Fruit fly (Drosophila melanogaster) whole organism: ENCODE measurements around the gene Cp7Fa.

Experiments
- CG8478 ChIP-seq: fragments of >200 bp; optimal IDR thresholded peaks from 2 replicates; lab custom pipeline; 2018; ENCODE audit warnings: inconsistent platforms
- Dll ChIP-seq: fragments of >200 bp; optimal IDR thresholded peaks from 2 replicates; lab custom pipeline; 2017
- EcR ChIP-seq, 2 experiments: fragments of >200 bp; optimal IDR thresholded peaks; 2 replicates each; lab custom pipeline; 2017; ENCODE audit warnings: missing biosample characterization in 2 of 2, missing genetic modification characterization in 2 of 2, missing genetic modification reagents in 2 of 2
- pan ChIP-seq: fragments of >200 bp; optimal IDR thresholded peaks from 2 replicates; lab custom pipeline; 2017
- psq ChIP-seq: fragments of >200 bp; optimal IDR thresholded peaks from 2 replicates; lab custom pipeline; 2017
- usp ChIP-seq: fragments of >200 bp; optimal IDR thresholded peaks from 2 replicates; lab custom pipeline; 2017; ENCODE audit warnings: missing biosample characterization, missing genetic modification characterization, mixed read lengths

Cp7Fa gene

DNA sequence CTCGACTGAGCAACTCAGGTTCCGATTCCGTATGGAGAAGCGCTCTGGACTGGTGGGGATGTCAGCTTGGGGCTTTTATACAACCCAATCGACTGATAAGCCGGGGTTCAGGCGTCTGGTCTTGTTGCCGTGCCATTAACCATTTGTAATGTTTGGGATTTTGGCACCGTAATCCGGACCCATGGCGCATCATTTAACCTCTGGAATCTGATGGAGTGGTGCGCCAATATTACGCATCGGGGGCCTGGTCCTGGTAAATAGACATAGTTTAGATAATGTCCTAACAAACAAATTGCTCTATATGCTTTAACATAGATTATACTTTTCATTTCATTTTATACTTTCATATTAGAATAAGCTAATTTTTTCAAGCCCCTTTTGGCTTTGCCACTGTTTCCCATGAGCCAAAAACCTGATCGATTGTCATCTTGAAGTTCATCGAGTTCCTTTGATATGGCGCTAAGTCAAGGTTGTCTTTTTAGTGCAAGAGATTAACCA is 1.7 kb upstream of the Cp7Fa start, which contains the start of gene CG12116:
TSS of gene CG12116 (minus strand) at position 51 of the 498 bp plus-strand sequence.
- TF ChIP-seq Dll (no peak), pan (no peak), CG8478 (lab: Kevin White, UChicago) (no peak), EcR (GFP tag; optimal IDR thresholded peaks at IDR 0.05; lab: Kevin White, UChicago) (no peak), usp (GFP tag; lab: Kevin White, UChicago) (no peak), psq (no peak)

DNA sequence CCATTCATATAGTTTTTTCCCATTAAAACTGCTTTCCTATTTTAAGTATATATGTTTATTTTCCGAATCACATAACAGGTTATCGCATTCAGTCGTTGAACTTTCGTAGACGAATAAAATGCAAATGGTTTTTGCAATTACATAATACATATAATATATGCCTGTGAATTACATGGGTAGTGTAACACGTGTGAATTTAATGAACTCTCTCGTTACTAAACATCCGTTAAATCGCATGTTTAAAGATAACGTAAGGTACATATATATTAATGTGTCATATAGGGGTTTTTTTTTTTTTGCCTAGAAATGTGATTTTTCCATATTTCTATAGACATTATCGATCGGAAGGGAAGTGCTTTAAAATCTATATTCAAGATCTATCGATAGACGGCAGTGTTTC is 1.1 kb upstream of the Cp7Fa start:
- TF ChIP-seq EcR (GFP tag; optimal IDR thresholded peaks at IDR 0.05; lab: Kevin White, UChicago) = no peak
- TF ChIP-seq Dll = no peak
- no peak for TF ChIP-seq usp (GFP tag; lab: Kevin White, UChicago)
- no peak for TF ChIP-seq psq
- no peak for TF ChIP-seq CG8478 (lab: Kevin White, UChicago)
- no peak for TF ChIP-seq pan

DNA sequence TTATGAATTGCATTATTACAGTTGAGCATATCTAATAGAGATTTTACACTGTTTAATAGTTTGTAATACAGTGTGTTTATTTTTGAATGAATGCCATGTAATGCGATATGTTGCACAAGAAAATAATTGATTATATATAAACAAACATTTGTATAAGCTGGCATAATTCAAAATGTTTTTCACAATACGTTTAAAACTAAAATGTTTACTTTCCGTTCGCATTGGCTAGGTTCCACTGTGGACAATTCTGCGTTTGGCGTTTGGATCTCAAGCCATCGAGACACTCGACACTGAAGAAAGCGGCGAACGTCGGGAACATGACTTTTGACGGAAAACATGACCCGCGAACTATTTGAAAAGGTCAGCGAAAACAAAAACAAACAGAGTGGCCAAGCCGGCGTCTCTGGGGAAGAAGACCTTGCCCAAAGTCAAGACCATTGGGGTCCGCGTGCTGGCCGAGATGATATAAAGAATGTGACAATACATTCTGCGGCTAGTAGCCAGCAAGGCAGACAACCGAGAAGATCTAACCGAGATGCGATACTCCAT is 2.7 kb downstream of the Cp7Fa start, which contains the start of gene Cp7Fb:
TSS of gene Cp7Fb (plus strand) at position 499 of the 549 bp plus-strand sequence.
- TF ChIP-seq pan (no peak), psq (no peak), EcR (GFP tag; optimal IDR thresholded peaks at IDR 0.05; lab: Kevin White, UChicago) (no peak), Dll (no peak), usp (GFP tag; lab: Kevin White, UChicago) (no peak)

DNA sequence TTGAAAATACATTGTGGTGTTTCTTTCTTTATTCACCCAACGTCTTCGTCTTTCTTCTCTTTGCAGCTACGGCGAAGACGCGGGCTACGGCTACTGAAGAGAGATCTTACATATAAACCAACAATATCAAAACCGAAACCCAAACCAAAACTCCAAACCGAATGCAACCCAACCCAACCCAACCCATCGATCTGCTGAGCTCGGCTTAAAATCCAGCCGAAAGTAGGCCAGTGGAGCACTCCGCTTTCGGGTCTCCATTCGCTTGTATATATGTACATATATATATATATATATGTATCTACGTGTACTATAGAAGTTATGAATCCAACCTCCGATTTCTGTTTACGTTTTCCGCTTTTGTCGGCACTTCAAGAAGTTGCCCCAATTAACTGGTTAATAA is 5.0 kb downstream of the Cp7Fa start:
- no peak for TF ChIP-seq psq
- TF ChIP-seq Dll = no peak
- no peak for TF ChIP-seq usp (GFP tag; lab: Kevin White, UChicago)
- no peak for TF ChIP-seq CG8478 (lab: Kevin White, UChicago)
- TF ChIP-seq pan = no peak
- no peak for TF ChIP-seq EcR (GFP tag; optimal IDR thresholded peaks at IDR 0.05; lab: Kevin White, UChicago)

DNA sequence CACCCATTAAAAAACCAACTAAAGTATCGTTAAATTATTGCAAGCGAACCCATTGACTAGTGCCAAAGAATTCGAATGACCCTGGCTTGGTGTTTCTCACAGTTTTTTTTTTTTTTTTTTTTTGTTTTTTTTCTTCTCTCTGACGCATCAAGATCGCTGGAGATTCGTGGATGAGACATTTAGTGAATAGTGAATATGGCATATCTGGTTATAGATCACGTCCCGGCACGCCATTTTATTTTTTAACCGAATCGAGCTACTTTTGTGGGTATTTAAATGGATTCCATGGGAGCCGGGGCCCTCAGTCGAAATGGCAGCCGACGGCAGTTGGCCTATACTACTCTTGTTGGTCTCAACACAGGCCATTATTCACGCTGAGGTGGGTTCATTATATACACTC is 6.1 kb downstream of the Cp7Fa start, which contains the start of gene Cp7Fc:
TSS of gene Cp7Fc (plus strand) at position 301 of the 400 bp plus-strand sequence.
- TF ChIP-seq Dll (no peak), usp (GFP tag; lab: Kevin White, UChicago) (no peak), pan (no peak), EcR (GFP tag; optimal IDR thresholded peaks at IDR 0.05; lab: Kevin White, UChicago) (no peak), CG8478 (lab: Kevin White, UChicago) (no peak), psq (no peak)

DNA sequence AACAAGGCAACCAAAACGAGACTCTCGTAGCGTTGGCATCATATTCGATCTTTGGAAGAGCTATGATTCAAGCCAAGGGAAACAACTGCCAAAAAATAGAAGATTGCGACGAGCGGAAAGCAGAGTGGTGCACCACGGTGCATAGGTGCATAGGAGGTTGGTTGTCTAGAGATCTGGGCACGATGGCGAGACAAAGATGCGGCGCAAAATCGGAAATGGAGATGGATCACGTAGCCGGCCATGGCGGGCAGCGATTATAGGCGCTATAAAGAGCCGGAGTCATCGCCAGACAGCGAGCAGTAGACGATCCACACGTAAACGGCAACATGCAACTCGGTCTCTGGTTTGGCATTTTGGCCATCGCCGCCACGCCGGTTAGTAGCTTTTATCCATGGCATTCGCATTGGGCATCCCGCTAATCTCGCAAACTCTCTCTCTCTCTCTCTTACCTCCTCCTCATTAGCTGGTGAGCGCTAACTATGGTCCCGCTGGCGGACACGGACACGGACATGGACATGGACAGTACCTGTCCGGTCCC is 8.4 kb downstream of the Cp7Fa start, which contains the start of gene Cp36:
TSS of gene Cp36 (plus strand) at position 289 of the 538 bp plus-strand sequence.
- TF ChIP-seq pan (no peak), usp (GFP tag; lab: Kevin White, UChicago) (no peak), Dll (no peak), psq (no peak), EcR (GFP tag; optimal IDR thresholded peaks at IDR 0.05; lab: Kevin White, UChicago) (no peak), CG8478 (lab: Kevin White, UChicago) (no peak)

DNA sequence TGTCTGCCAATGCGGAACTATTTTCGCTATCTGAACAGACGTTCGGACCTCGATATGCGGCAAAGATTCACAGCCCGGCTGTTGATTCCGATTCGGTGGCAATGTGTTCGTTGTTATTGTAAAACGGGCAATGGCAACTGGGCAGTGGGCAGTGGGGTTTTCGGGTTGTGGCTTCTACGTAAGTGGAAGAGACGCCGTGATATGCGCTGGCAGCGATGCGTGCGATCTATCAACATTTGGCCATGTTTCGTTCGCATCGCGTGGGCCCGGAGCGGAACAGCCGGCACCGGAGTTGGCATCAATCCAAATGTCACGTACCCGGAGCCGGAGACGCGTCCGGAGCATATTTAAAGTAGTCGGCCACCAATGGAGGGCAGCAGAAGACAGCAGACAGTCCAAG is 10.8 kb downstream of the Cp7Fa start, which contains the start of gene Cp38:
TSS of gene Cp38 (plus strand) at position 376 of the 400 bp plus-strand sequence.
- TF ChIP-seq EcR (GFP tag; optimal IDR thresholded peaks at IDR 0.05; lab: Kevin White, UChicago) (no peak), Dll (no peak), usp (GFP tag; lab: Kevin White, UChicago) (no peak), pan (no peak), psq (no peak), CG8478 (lab: Kevin White, UChicago) (no peak)

DNA sequence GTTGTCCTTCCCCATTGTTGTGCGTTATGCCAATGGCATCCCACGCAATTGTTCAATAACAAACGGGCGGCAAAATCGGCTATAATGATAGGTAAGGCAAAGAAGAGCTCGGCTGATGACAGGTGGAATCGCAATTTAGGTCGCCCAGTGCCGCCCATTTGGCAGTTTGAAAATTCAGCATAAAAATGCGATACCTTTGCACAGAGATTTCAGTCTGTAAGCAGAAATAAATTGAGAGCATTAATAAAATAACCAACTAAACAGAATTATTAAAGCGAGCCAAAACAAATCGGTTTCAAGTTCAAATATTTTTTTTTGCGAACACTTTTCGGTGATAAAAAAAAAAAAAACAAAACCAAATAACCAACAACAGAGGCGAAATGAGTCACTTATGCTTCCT is 13.0 kb downstream of the Cp7Fa start, which contains the start of gene CG33223:
TSS of gene CG33223 (minus strand) at position 215 of the 400 bp plus-strand sequence.
- no peak for TF ChIP-seq psq
- TF ChIP-seq usp (GFP tag; lab: Kevin White, UChicago) = no peak
- TF ChIP-seq Dll = no peak
- TF ChIP-seq pan = no peak
- no peak for TF ChIP-seq CG8478 (lab: Kevin White, UChicago)
- TF ChIP-seq EcR (GFP tag; optimal IDR thresholded peaks at IDR 0.05; lab: Kevin White, UChicago) = no peak

DNA sequence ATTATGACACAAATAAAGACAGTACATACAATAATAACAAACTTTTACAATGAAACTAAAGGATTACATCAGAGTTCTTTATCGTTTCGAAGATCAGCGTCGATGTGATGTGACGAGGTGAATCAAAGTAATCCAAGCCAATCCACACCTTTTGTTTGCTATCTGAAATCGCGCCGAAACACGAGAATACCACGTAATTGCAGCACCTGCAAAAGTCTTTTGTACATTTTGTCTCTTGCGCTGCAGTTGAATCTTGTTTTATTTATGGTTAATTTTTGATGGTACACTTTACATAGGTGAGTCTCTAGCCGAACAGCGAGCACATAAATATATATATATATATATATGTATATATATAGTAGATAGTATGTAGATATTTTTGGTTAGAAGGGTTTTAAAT is 14.1 kb downstream of the Cp7Fa start:
- no peak for TF ChIP-seq pan

DNA sequence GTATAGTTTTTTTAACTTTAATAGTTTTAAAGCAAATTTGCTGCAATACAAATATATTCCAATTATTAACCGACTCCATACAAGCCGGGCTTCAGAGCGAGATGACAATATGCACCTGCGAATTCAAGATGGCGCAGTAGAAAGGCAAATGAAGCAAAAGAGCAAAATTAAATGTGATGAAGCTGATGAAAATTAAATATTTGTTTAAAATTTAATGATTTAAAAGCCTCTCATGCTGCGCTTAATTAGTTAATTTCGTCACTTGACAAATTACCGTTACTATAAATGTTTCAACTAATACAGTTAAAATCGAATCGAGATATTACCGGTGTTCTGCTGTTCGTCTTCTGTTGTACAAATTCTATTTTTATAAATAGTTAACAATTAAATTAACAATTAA is 18.4 kb downstream of the Cp7Fa start, which contains the start of gene CG33181:
TSS of gene CG33181 (plus strand) at position 301 of the 400 bp plus-strand sequence.
- TF ChIP-seq CG8478 (lab: Kevin White, UChicago) (no peak), Dll (no peak), pan (no peak), psq (no peak), usp (GFP tag; lab: Kevin White, UChicago) (no peak), EcR (GFP tag; optimal IDR thresholded peaks at IDR 0.05; lab: Kevin White, UChicago) (no peak)

DNA sequence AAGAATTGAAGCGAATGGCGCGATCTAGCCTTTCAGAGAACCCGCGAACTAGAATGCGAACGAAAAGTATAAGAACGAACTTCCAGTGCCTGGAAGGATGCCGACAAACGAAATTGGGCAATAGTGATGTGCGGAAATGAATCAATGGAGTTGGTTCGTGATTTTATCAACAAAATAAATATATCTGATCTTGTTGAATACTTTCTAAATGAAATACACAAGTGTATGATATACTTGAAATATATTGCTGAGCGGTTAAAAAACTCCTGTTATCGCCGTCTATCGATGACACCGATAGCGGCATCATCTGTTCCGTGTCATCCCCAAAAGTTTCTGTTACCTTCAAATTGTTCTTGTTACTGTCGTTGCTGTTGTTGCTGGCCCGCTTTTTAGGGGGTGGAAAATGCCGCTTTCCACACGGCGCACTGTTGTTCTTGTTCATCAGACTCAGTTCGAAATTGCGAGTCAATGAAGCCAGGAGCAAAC is 18.8 kb downstream of the Cp7Fa start, which contains the start of gene otu:
TSS of gene otu (minus strand) at position 51 of the 486 bp plus-strand sequence.
- TF ChIP-seq usp (GFP tag; lab: Kevin White, UChicago) (no peak), Dll (no peak), CG8478 (lab: Kevin White, UChicago) (no peak), EcR (GFP tag; optimal IDR thresholded peaks at IDR 0.05; lab: Kevin White, UChicago) (no peak), pan (no peak), psq (no peak)

DNA sequence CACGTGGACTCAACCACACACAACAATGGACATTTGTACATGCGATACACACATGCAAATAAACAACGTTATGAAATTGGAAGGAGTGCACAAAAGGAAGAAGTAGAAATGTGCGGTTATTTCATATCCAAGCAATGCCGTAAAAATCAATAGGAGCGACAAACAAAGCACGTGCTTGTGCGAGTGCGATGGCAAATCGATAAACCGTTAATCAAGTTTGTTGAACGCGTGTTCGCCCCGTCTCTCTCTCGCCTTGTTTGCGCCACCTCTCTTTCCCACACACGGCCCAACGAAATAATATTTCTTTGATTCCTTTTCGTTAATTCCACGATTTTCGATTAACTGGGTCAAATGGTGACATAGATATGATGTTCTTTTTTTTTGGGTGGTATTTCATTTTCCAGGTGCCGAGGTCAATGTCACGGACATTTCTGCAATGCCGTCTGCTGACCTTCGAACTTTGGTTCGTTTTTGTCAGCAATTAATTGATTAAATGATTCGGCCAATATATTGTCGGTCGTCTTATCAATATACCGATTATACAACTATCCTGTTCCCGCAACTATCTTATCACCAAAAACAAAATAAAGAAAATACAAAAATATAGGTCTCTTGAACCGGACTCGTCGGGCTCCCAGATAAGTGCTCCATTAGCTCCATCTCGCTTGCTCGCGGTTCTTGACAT is 19.7 kb downstream of the Cp7Fa start:
- TF ChIP-seq pan = no peak
